Worm (Caenorhabditis elegans): Measurements from ENCODE around the gene npp-9.

DNA sequence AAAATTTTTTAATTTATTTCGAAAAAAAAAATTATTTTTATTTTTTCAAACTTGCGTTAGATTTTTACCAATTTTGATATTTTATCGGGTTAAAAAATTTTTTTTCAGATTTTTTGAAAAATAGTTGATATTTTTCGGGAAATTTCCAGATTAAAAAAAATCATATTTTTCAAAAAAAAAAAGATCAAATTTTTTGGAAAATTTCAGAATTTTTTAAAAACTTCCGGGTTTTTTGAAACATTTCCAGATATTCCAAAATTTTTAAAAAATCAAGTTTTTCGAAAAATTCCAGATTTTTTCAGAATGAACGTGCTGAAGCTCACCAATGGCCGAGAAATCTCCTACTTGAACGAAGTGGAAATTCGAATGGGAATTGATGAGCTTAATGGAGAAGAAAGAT, 21.2 kb upstream of the npp-9 start, which contains the start of gene metl-18:
- no peak for TF ChIP-seq dmd-4 (tag; optimal IDR thresholded peaks at IDR 0.05)
- no peak for TF ChIP-seq nhr-237 (tag; optimal IDR thresholded peaks at IDR 0.05)
- no peak for TF ChIP-seq fos-1 (tag; optimal IDR thresholded peaks at IDR 0.05)
- no peak for TF ChIP-seq elt-1 (tag; optimal IDR thresholded peaks at IDR 0.05)
- TF ChIP-seq zag-1 (tag; optimal IDR thresholded peaks at IDR 0.05) = no peak
- TF ChIP-seq elt-3 (tag; optimal IDR thresholded peaks at IDR 0.05) = no peak
- no peak for TF ChIP-seq lin-39 (tag; optimal IDR thresholded peaks at IDR 0.05)
